Worm (Caenorhabditis elegans): ENCODE results near the gene Y25C1A.7.

Y25C1A.7 gene

DNA sequence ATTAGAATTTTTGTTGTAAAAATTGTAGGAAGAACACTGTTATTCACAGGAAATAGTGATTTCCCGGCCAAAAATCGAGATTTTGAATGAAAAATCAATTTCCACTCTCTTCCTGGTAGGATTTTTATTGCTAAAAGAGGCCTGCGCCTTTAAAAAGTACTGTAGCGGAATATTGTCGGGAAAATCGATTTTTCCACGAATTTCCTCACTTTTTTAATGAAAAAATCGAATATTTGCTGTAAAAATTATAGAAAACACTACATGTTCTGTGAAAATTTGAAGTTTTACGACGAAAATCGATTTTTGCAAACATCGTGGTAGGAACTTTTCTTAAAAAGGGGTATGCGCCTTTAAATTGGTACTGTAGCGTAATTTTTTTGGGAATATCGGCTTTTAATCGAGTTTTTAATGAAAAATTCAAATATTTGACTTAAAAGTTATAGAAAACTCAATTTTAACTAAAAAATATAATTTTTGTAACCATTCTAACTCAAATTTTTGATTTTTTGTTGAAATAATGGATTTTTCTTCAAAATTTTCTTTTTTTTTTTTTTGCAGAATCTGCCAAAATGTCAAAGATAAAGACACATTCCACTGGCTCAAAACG, 14.5 kb downstream of the Y25C1A.7 start, which contains the start of gene lin-8:
lin-8 (plus strand) TSS at position 557 of the 607 bp plus-strand sequence.
- no peak for TF ChIP-seq zip-11 (GFP tag; IDR thresholded peaks at IDR 0.05)
- TF ChIP-seq F49E8.2 (tag; optimal IDR thresholded peaks at IDR 0.05; ENCODE audit: borderline replicate concordance), result peak; percentile 59
- TF ChIP-seq nhr-41 (GFP tag; IDR thresholded peaks at IDR 0.05), result no peak
- no peak for TF ChIP-seq F37D6.2 (tag; optimal IDR thresholded peaks at IDR 0.05)
- TF ChIP-seq sdz-12 (GFP tag; optimal IDR thresholded peaks at IDR 0.05), result no peak

DNA sequence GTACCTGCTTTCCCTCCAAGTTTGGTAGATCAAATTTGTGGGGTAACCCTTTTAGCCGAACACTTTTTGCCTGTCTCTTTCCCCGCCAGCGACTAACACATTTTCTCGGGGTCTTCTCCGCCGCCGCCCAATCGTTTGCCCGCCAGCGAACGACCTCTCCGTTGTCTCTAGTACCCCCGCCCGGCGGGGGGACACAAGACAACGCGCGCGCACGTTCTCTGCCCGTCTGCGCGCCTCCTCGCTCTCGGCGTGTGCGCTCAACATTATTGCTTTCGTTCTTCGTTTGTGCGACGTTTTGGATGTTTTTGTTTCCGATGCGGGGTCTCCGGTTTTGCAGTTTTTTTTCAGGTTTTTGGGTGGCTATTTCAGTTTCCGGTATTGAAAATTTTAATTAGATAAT, 15.3 kb downstream of the Y25C1A.7 start:
- TF ChIP-seq nhr-77 (tag; optimal IDR thresholded peaks at IDR 0.05) (no peak), T26A8.4 (GFP tag; IDR thresholded peaks at IDR 0.05) (no peak), T20F7.1 (GFP tag; optimal IDR thresholded peaks at IDR 0.05) (no peak), lin-38 (GFP tag; IDR thresholded peaks at IDR 0.05) (no peak), dve-1 (tag; optimal IDR thresholded peaks at IDR 0.05; ENCODE audit: insufficient read depth) (no peak), hlh-11 (tag; optimal IDR thresholded peaks at IDR 0.05) (peak; percentile 31), nhr-10 (tag; optimal IDR thresholded peaks at IDR 0.05) (no peak), daf-19 (GFP tag; conservative IDR thresholded peaks at IDR 0.05) (no peak), mxl-3 (GFP tag; optimal IDR thresholded peaks at IDR 0.05) (peak; percentile 33), dmd-6 (GFP tag; IDR thresholded peaks at IDR 0.05) (peak; percentile 12; the same call in 1 of the 2 replicates), hlh-30 (tag; optimal IDR thresholded peaks at IDR 0.05; ENCODE audit: insufficient read depth) (peak; percentile 74), rbr-2 (tag; optimal IDR thresholded peaks at IDR 0.05) (peak; percentile 49), aly-2 (tag; optimal IDR thresholded peaks at IDR 0.05) (no peak), hif-1 (tag; optimal IDR thresholded peaks at IDR 0.05) (peak in 1 of 2 experiments; percentile 5), set-16 (GFP tag; IDR thresholded peaks at IDR 0.05) (peak; percentile 94), F10B5.3 (tag; optimal IDR thresholded peaks at IDR 0.05) (no peak), Y48G9A.11 (GFP tag; IDR thresholded peaks at IDR 0.05) (no peak), egl-43 (GFP tag; IDR thresholded peaks at IDR 0.05) (peak; percentile 50; the same call in 1 of the 2 replicates), ctbp-1 (GFP tag; IDR thresholded peaks at IDR 0.05) (no peak), lin-13 (GFP tag; optimal IDR thresholded peaks at IDR 0.05) (peak; percentile 46), lsy-2 (tag; optimal IDR thresholded peaks at IDR 0.05) (no peak), sdz-12 (GFP tag; optimal IDR thresholded peaks at IDR 0.05) (no peak), ceh-20 (GFP tag; IDR thresholded peaks at IDR 0.05) (no peak), aha-1 (tag) (no peak), skn-1 (tag; optimal IDR thresholded peaks at IDR 0.05) (no peak), lin-39 (tag; optimal IDR thresholded peaks at IDR 0.05) (no peak), lin-15B (tag; optimal IDR thresholded peaks at IDR 0.05) (no peak), nhr-102 (tag; optimal IDR thresholded peaks at IDR 0.05) (no peak), nhr-237 (tag; optimal IDR thresholded peaks at IDR 0.05) (no peak), lir-3 (tag; optimal IDR thresholded peaks at IDR 0.05) (no peak), spr-1 (tag; optimal IDR thresholded peaks at IDR 0.05) (peak; percentile 14), mdt-29 (GFP tag; IDR thresholded peaks at IDR 0.05) (no peak), F37D6.2 (tag; optimal IDR thresholded peaks at IDR 0.05) (no peak), nhr-28 (tag; optimal IDR thresholded peaks at IDR 0.05) (peak; percentile 5), hmg-1.1 (GFP tag; IDR thresholded peaks at IDR 0.05) (peak; percentile 75), nhr-11 (tag; optimal IDR thresholded peaks at IDR 0.05) (no peak), nhr-48 (tag; optimal IDR thresholded peaks at IDR 0.05) (no peak), attf-4 (tag; optimal IDR thresholded peaks at IDR 0.05) (no peak), mep-1 (tag; optimal IDR thresholded peaks at IDR 0.05) (no peak), F49E8.2 (tag; optimal IDR thresholded peaks at IDR 0.05; ENCODE audit: borderline replicate concordance) (no peak), madf-9 (GFP tag; conservative IDR thresholded peaks at IDR 0.05) (0 out of 2 replicates have a peak, but pooled peaks have one; percentile 19), daf-16 (GFP tag; optimal IDR thresholded peaks at IDR 0.05) (no peak), daf-16 (tag; optimal IDR thresholded peaks at IDR 0.05) (no peak), ama-1 (optimal IDR thresholded peaks at IDR 0.05) (no peak), duxl-1 (tag; optimal IDR thresholded peaks at IDR 0.05; ENCODE audit: poor library complexity) (no peak), mdl-1 (tag; optimal IDR thresholded peaks at IDR 0.05) (peak in 1 of 2 experiments; percentile 51), Y75B8A.6 (GFP tag; IDR thresholded peaks at IDR 0.05) (no peak)
